Fruit fly (Drosophila melanogaster) whole organism, embryonic: ENCODE results near the gene lectin-28C.

Experiments used
- BEAF-32 ChIP-seq: fragments of 200-800 bp; sonication (Bioruptor generic); optimal IDR thresholded peaks from 3 replicates; lab custom pipeline; 2017; ENCODE audit warnings: missing biosample characterization, missing genetic modification characterization, mild to moderate bottlenecking, moderate library complexity, missing genetic modification reagents
- Bgb ChIP-seq: fragments of 200-800 bp; sonication (Bioruptor generic); IDR thresholded peaks from 2 replicates; pipeline ENCODE4 v1.3.6; 2022; ENCODE audit warnings: missing biosample characterization, missing genetic modification characterization; ENCODE audit not compliant: partially characterized antibody
- CG10147 ChIP-seq: fragments of 200-800 bp; sonication (Bioruptor generic); optimal IDR thresholded peaks from 2 replicates; lab custom pipeline; 2019; ENCODE audit warnings: missing biosample characterization, mild to moderate bottlenecking, missing genetic modification characterization, moderate library complexity
- CG12104 ChIP-seq: fragments of 200-800 bp; sonication (Bioruptor generic); optimal IDR thresholded peaks from 3 replicates; lab custom pipeline; 2016; ENCODE audit warnings: missing biosample characterization, missing genetic modification characterization
- CG14860 ChIP-seq: fragments of 200-800 bp; sonication (Bioruptor generic); IDR thresholded peaks from 3 replicates; pipeline ENCODE4 v1.3.6; 2022; ENCODE audit warnings: missing biosample characterization, missing genetic modification characterization; ENCODE audit not compliant: partially characterized antibody
- CG1603 ChIP-seq: fragments of 200-800 bp; sonication (Bioruptor generic); optimal IDR thresholded peaks from 2 replicates; lab custom pipeline; 2019; ENCODE audit warnings: missing biosample characterization, mild to moderate bottlenecking, missing genetic modification characterization, moderate library complexity
- CG16813 ChIP-seq: fragments of 200-800 bp; sonication (Bioruptor generic); IDR thresholded peaks from 3 replicates; pipeline ENCODE4 v1.3.6; 2022; ENCODE audit warnings: missing biosample characterization, missing genetic modification characterization; ENCODE audit not compliant: partially characterized antibody
- CG18011 ChIP-seq: fragments of 200-800 bp; sonication (Bioruptor generic); optimal IDR thresholded peaks from 2 replicates; lab custom pipeline; 2017; ENCODE audit warnings: missing biosample characterization, missing genetic modification characterization, mild to moderate bottlenecking, moderate library complexity, missing genotype
- CG3163 ChIP-seq: fragments of 200-800 bp; sonication (Bioruptor generic); optimal IDR thresholded peaks from 3 replicates; lab custom pipeline; 2016; ENCODE audit warnings: missing biosample characterization, missing genetic modification characterization
- CG4424 ChIP-seq: fragments of 200-800 bp; sonication (Bioruptor generic); optimal IDR thresholded peaks from 3 replicates; lab custom pipeline; 2016; ENCODE audit warnings: missing biosample characterization, missing genetic modification characterization
- CG6791 ChIP-seq: fragments of 200-800 bp; sonication (Bioruptor generic); IDR thresholded peaks from 3 replicates; pipeline ENCODE4 v1.3.6; 2022; ENCODE audit warnings: missing biosample characterization, missing genetic modification characterization; ENCODE audit not compliant: partially characterized antibody
- CG8281 ChIP-seq: fragments of 200-800 bp; sonication (Bioruptor generic); optimal IDR thresholded peaks from 2 replicates; lab custom pipeline; 2018; ENCODE audit warnings: missing biosample characterization, mild to moderate bottlenecking, missing genetic modification characterization, moderate library complexity
- Dll ChIP-seq: fragments of 200-800 bp; sonication (Bioruptor generic); IDR thresholded peaks from 4 replicates; pipeline ENCODE4 v1.3.6; 2022; ENCODE audit warnings: missing biosample characterization, missing genetic modification characterization; ENCODE audit not compliant: partially characterized antibody
- Doc3 ChIP-seq: fragments of 200-800 bp; sonication (Bioruptor generic); IDR thresholded peaks from 3 replicates; pipeline ENCODE4 v1.3.6; 2022; ENCODE audit warnings: missing biosample characterization, missing genetic modification characterization; ENCODE audit not compliant: partially characterized antibody
- Dp ChIP-seq: fragments of 200-800 bp; sonication (Bioruptor generic); optimal IDR thresholded peaks from 2 replicates; lab custom pipeline; 2018; ENCODE audit warnings: missing biosample characterization, mild to moderate bottlenecking, missing genetic modification characterization, moderate library complexity
- Dref ChIP-seq: fragments of 200-800 bp; sonication (Bioruptor generic); IDR thresholded peaks from 2 replicates; pipeline ENCODE4 v1.3.6; 2022; ENCODE audit warnings: missing biosample characterization, missing genetic modification characterization
- E2f2 ChIP-seq: fragments of 200-800 bp; sonication (Bioruptor generic); IDR thresholded peaks from 2 replicates; pipeline ENCODE4 v1.3.6; 2022; ENCODE audit warnings: missing biosample characterization, missing genetic modification characterization
- Ets65A ChIP-seq: fragments of 200-800 bp; sonication (Bioruptor generic); peaks from one replicate; lab custom pipeline; 2016; ENCODE audit warnings: missing biosample characterization, missing genetic modification characterization
- Jarid2 ChIP-seq: fragments of 200-800 bp; sonication (Bioruptor generic); optimal IDR thresholded peaks from 3 replicates; lab custom pipeline; 2017; ENCODE audit warnings: mild to moderate bottlenecking, missing biosample characterization, missing genetic modification reagents, missing genetic modification characterization
- Meics ChIP-seq: fragments of 200-800 bp; sonication (Bioruptor generic); optimal IDR thresholded peaks from 2 replicates; lab custom pipeline; 2017; ENCODE audit warnings: missing biosample characterization, mild to moderate bottlenecking, missing genetic modification characterization
- Pdp1 ChIP-seq, 2 experiments: fragments of 200-800 bp; sonication (Bioruptor generic); optimal IDR thresholded peaks; 3 replicates each; lab custom pipeline; 2016; ENCODE audit warnings: missing biosample characterization in 2 of 2, missing genetic modification characterization in 2 of 2, mild to moderate bottlenecking in 1 of 2, moderate library complexity in 1 of 2
- Sry-δ ChIP-seq: fragments of 200-800 bp; sonication (Bioruptor generic); optimal IDR thresholded peaks from 2 replicates; lab custom pipeline; 2016; ENCODE audit warnings: missing biosample characterization, missing genetic modification characterization
- Trl ChIP-seq, 3 experiments: fragments of >200 bp in 2 of 3; fragments of 200-800 bp in 1 of 3; sonication (Bioruptor generic) in 1 of 3; optimal IDR thresholded peaks; 2 replicates in 1 of 3; 3 replicates in 2 of 3; lab custom pipeline; 2016 to 2017; ENCODE audit warnings: missing biosample characterization in 1 of 3, missing genetic modification characterization in 1 of 3
- YL-1 ChIP-seq: fragments of 200-800 bp; sonication (Bioruptor generic); optimal IDR thresholded peaks from 3 replicates; lab custom pipeline; 2017; ENCODE audit warnings: missing biosample characterization, mild to moderate bottlenecking, missing genetic modification characterization
- amos ChIP-seq: fragments of 200-800 bp; sonication (Bioruptor generic); IDR thresholded peaks from 2 replicates; pipeline ENCODE4 v1.3.6; 2022; ENCODE audit warnings: missing biosample characterization, missing genetic modification characterization; ENCODE audit not compliant: partially characterized antibody
- aop ChIP-seq: fragments of 200-800 bp; sonication (Bioruptor generic); IDR thresholded peaks from 2 replicates; pipeline ENCODE4 v1.3.6; 2022; ENCODE audit warnings: missing biosample characterization, missing genetic modification characterization
- gfzf ChIP-seq: fragments of 200-800 bp; sonication (Bioruptor generic); optimal IDR thresholded peaks from 2 replicates; lab custom pipeline; 2016; ENCODE audit warnings: missing biosample characterization, mild to moderate bottlenecking, missing genetic modification characterization, moderate library complexity
- hb ChIP-seq: fragments of 200-800 bp; sonication (Bioruptor generic); IDR thresholded peaks from 3 replicates; pipeline ENCODE4 v1.3.6; 2022; ENCODE audit warnings: missing biosample characterization, missing genetic modification characterization; ENCODE audit not compliant: partially characterized antibody
- ken ChIP-seq: fragments of 200-800 bp; sonication (Bioruptor generic); IDR thresholded peaks from 3 replicates; pipeline ENCODE4 v1.3.6; 2022; ENCODE audit warnings: missing biosample characterization, missing genetic modification characterization
- mld ChIP-seq: fragments of 200-800 bp; sonication (Bioruptor generic); IDR thresholded peaks from 3 replicates; pipeline ENCODE4 v1.3.6; 2022; ENCODE audit warnings: missing biosample characterization, missing genetic modification characterization; ENCODE audit not compliant: partially characterized antibody
- nom ChIP-seq: fragments of 200-800 bp; sonication (Bioruptor generic); optimal IDR thresholded peaks from 2 replicates; lab custom pipeline; 2017; ENCODE audit warnings: missing biosample characterization, missing genetic modification characterization, mild to moderate bottlenecking, moderate library complexity, missing genetic modification reagents
- onecut ChIP-seq: fragments of 200-800 bp; sonication (Bioruptor generic); IDR thresholded peaks from 2 replicates; pipeline ENCODE4 v1.3.6; 2022; ENCODE audit warnings: missing biosample characterization, missing genetic modification characterization
- pfk ChIP-seq: fragments of 200-800 bp; sonication (Bioruptor generic); optimal IDR thresholded peaks from 2 replicates; lab custom pipeline; 2018; ENCODE audit warnings: missing biosample characterization, mild to moderate bottlenecking, missing genetic modification characterization, moderate library complexity
- pita ChIP-seq: fragments of 200-800 bp; sonication (Bioruptor generic); optimal IDR thresholded peaks from 2 replicates; lab custom pipeline; 2017; ENCODE audit warnings: missing biosample characterization, mild to moderate bottlenecking, missing genetic modification characterization
- pzg ChIP-seq: fragments of 200-800 bp; sonication (Bioruptor generic); optimal IDR thresholded peaks from 3 replicates; lab custom pipeline; 2018; ENCODE audit warnings: missing biosample characterization, mild to moderate bottlenecking, missing genetic modification characterization, moderate library complexity
- tna ChIP-seq: fragments of 200-800 bp; sonication (Bioruptor generic); IDR thresholded peaks from 2 replicates; pipeline ENCODE4 v1.3.6; 2022; ENCODE audit warnings: missing biosample characterization, missing genetic modification characterization; ENCODE audit not compliant: partially characterized antibody
- vnd ChIP-seq: fragments of 200-800 bp; sonication (Bioruptor generic); IDR thresholded peaks from 3 replicates; pipeline ENCODE4 v1.3.6; 2022; ENCODE audit warnings: missing biosample characterization, missing genetic modification characterization; ENCODE audit not compliant: partially characterized antibody

Gene lectin-28C

DNA sequence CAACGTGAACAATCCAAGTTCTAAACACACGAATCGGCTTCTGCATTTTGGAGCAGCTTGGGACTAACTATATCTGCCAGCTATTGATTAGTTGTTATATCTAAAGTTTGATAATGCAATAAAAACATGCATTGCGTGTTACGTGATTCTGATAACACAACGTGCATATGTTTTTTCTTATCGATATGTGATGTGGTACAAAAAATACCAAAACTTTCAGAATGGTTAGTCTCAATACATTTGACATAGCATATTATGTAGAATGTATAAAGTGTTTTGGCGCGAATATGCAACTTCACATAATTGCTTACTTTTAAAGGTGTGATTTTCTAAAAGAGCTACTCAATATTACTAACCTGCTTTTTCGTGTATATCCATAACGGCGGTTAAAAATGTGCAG is 29.1 kb downstream of the lectin-28C start (continued):
- peak; percentile 66 for TF ChIP-seq CG14860
- TF ChIP-seq aop (GFP tag; lab: Robert Waterston, UW), result no peak
- TF ChIP-seq CG6791, result peak; percentile 76
- TF ChIP-seq amos (GFP tag; lab: Robert Waterston, UW), result peak; percentile 81
- TF ChIP-seq pzg (GFP tag; lab: Kevin White, UChicago), result peak; percentile 46
- TF ChIP-seq Meics, result no peak
- peak; percentile 60 for TF ChIP-seq Dll (GFP tag; lab: Robert Waterston, UW)
- TF ChIP-seq Dp (GFP tag; lab: Kevin White, UChicago), result peak; percentile 71
- no peak for TF ChIP-seq CG4424
- 0 out of 3 replicates have a peak, but pooled peaks have one; percentile 38 for TF ChIP-seq mld (GFP tag; lab: Robert Waterston, UW)
- TF ChIP-seq CG10147, result no peak
- TF ChIP-seq CG1603 (tag; lab: Kevin White, UChicago), result peak; percentile 18
- TF ChIP-seq tna, result peak; percentile 26; the same call in 1 of the 2 replicates
- peak; percentile 72 for TF ChIP-seq Bgb (GFP tag; lab: Robert Waterston, UW)
- TF ChIP-seq gfzf (GFP tag; lab: Kevin White, UChicago), result peak; percentile 18
- TF ChIP-seq CG16813 (GFP tag; lab: Robert Waterston, UW), result peak; percentile 69
- TF ChIP-seq vnd (GFP tag; lab: Robert Waterston, UW), result peak; percentile 65; the same call in 2 of the 3 replicates
- TF ChIP-seq Pdp1 (GFP tag; optimal IDR thresholded peaks at IDR 0.05; lab: Kevin White, UChicago), result peak in 1 of 2 experiments; percentile 92
- TF ChIP-seq BEAF-32 (GFP tag; lab: Kevin White, UChicago), result peak; percentile 71
- TF ChIP-seq YL-1, result peak; percentile 12
- no peak for TF ChIP-seq Ets65A (GFP tag; lab: Kevin White, UChicago)
- peak; percentile 71 for TF ChIP-seq Doc3 (GFP tag; lab: Robert Waterston, UW)
- TF ChIP-seq E2f2 (GFP tag; lab: Robert Waterston, UW), result peak; percentile 77
- peak; percentile 23 for TF ChIP-seq Sry-δ (GFP tag; lab: Kevin White, UChicago)
- TF ChIP-seq Dref (GFP tag; lab: Robert Waterston, UW), result peak; percentile 71

DNA sequence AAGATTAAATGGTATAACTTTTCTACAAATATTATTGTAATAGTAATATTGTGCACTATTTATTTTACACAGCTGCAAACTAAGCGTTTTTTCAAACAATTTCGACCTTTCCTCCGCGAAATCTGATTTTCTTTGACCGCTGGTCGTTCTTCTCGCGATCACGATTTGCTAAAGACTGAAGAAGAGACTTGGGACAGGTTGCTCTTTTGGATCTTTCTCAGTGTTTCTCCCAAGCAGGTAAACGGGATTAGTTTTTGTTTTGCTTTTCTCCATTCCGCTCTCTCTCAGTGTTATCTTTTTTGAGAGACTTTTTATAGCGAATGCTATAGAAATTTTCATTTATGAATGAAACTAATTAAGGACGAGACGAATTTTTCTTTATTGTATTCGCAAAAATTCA is 30.5 kb downstream of the lectin-28C start, which contains the start of gene CG7102:
CG7102 (minus strand) TSS at position 181 of the 400 bp plus-strand sequence.
- TF ChIP-seq CG12104 (GFP tag; lab: Kevin White, UChicago) (no peak), pita (GFP tag; lab: Kevin White, UChicago) (no peak), Jarid2 (GFP tag; lab: Kevin White, UChicago) (peak; percentile 14), pfk (peak; percentile 28), Trl (optimal IDR thresholded peaks at IDR 0.05; lab: Kevin White, UChicago) (peak; percentile 49 to 63), Trl (GFP tag; optimal IDR thresholded peaks at IDR 0.05; lab: Kevin White, UChicago) (no peak), nom (GFP tag; lab: Kevin White, UChicago) (peak; percentile 7), CG3163 (GFP tag; lab: Kevin White, UChicago) (peak; percentile 65)

DNA sequence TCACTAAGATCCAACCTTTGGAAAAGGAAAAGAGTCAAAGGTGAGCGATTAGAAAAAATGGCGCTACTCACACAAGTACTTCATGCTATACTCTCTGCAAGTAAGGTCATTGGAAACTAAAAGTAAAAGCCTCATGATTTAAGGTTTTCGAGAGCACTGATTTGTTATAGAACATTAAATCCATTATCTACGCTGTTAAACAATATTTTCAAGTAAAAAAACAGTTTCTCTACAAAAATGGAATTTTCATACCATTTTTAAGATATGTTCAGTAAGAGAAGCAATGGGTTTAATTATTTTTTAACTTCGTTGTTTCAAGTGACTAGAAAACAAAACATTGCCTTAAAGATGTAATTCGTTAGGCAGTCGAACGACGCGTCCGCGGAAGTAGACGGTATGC is 32.2 kb downstream of the lectin-28C start, which contains the start of gene Spn28Da:
Spn28Da (minus strand) TSS at position 101 of the 400 bp plus-strand sequence.
- TF ChIP-seq CG18011 (GFP tag; lab: Kevin White, UChicago) (no peak), hb (GFP tag; lab: Robert Waterston, UW) (no peak), onecut (no peak), CG8281 (tag; lab: Kevin White, UChicago) (no peak), ken (GFP tag; lab: Robert Waterston, UW) (no peak)
